Fruit fly (Drosophila melanogaster) whole organism, prepupa: ENCODE data around the gene CG18269.
A peak's percentile ranks its signal among the peaks of the same experiment; 100 is the strongest.

Experiments used
- Blimp-1 ChIP-seq: fragments of 200-800 bp; sonication (Bioruptor generic); optimal IDR thresholded peaks from 3 replicates; lab custom pipeline; 2017; ENCODE audit warnings: missing biosample characterization, missing genetic modification characterization, mild to moderate bottlenecking, moderate library complexity, missing genetic modification reagents
- CG10631 ChIP-seq: fragments of 200-800 bp; sonication (Bioruptor generic); optimal IDR thresholded peaks from 2 replicates; lab custom pipeline; 2016; ENCODE audit warnings: missing biosample characterization, missing genetic modification characterization
- CG11294 ChIP-seq: fragments of 200-800 bp; sonication (Bioruptor generic); IDR thresholded peaks from 2 replicates; pipeline ENCODE4 v1.3.6; 2022; ENCODE audit warnings: missing biosample characterization, missing genetic modification characterization
- CG11762 ChIP-seq: fragments of 200-800 bp; sonication (Bioruptor generic); optimal IDR thresholded peaks from 3 replicates; lab custom pipeline; 2016; ENCODE audit warnings: missing biosample characterization, missing genetic modification characterization; ENCODE audit not compliant: insufficient read depth
- CG11902 ChIP-seq: fragments of 200-800 bp; sonication (Bioruptor generic); optimal IDR thresholded peaks from 3 replicates; lab custom pipeline; 2016; ENCODE audit warnings: missing biosample characterization, missing genetic modification characterization
- CG15336 ChIP-seq: fragments of 200-800 bp; sonication (Bioruptor generic); IDR thresholded peaks from 2 replicates; pipeline ENCODE4 v1.3.6; 2022; ENCODE audit warnings: missing biosample characterization, missing genetic modification characterization
- CG1621 ChIP-seq: fragments of 200-800 bp; sonication (Bioruptor generic); optimal IDR thresholded peaks from 3 replicates; lab custom pipeline; 2018; ENCODE audit warnings: missing biosample characterization, mild to moderate bottlenecking, missing genetic modification characterization
- CG16779 ChIP-seq: fragments of 200-800 bp; sonication (Bioruptor generic); optimal IDR thresholded peaks from 3 replicates; lab custom pipeline; 2017; ENCODE audit warnings: missing biosample characterization, mild to moderate bottlenecking, missing genetic modification characterization
- CG31627 ChIP-seq: fragments of 200-800 bp; sonication (Bioruptor generic); optimal IDR thresholded peaks from 3 replicates; lab custom pipeline; 2016; ENCODE audit warnings: missing biosample characterization, missing genetic modification characterization
- CG34406 ChIP-seq: fragments of 200-800 bp; sonication (Bioruptor generic); optimal IDR thresholded peaks from 3 replicates; lab custom pipeline; 2016; ENCODE audit warnings: missing biosample characterization, missing genetic modification characterization
- CG3919 ChIP-seq: fragments of 200-800 bp; sonication (Bioruptor generic); optimal IDR thresholded peaks from 3 replicates; lab custom pipeline; 2016; ENCODE audit warnings: missing biosample characterization, missing genetic modification characterization
- CG6276 ChIP-seq: fragments of 200-800 bp; sonication (Bioruptor generic); optimal IDR thresholded peaks from 2 replicates; lab custom pipeline; 2017; ENCODE audit warnings: missing biosample characterization, mild to moderate bottlenecking, missing genetic modification characterization
- CG6792 ChIP-seq: fragments of 200-800 bp; sonication (Bioruptor generic); optimal IDR thresholded peaks from 3 replicates; lab custom pipeline; 2016; ENCODE audit warnings: missing biosample characterization, missing genetic modification characterization
- CG6808 ChIP-seq: fragments of 200-800 bp; sonication (Bioruptor generic); optimal IDR thresholded peaks from 3 replicates; lab custom pipeline; 2017; ENCODE audit warnings: missing biosample characterization, missing genetic modification characterization, mild to moderate bottlenecking, moderate library complexity, missing genetic modification reagents
- CG6854 ChIP-seq: fragments of 200-800 bp; sonication (Bioruptor generic); optimal IDR thresholded peaks from 2 replicates; lab custom pipeline; 2017; ENCODE audit warnings: missing biosample characterization, mild to moderate bottlenecking, missing genetic modification characterization
- CG7368 ChIP-seq: fragments of 200-800 bp; sonication (Bioruptor generic); optimal IDR thresholded peaks from 3 replicates; lab custom pipeline; 2016; ENCODE audit warnings: missing biosample characterization, missing genetic modification characterization
- CG8119 ChIP-seq: fragments of 200-800 bp; sonication (Bioruptor generic); IDR thresholded peaks from 3 replicates; pipeline ENCODE4 v1.3.6; 2022; ENCODE audit warnings: missing biosample characterization, missing genetic modification characterization
- CG8632 ChIP-seq: fragments of 200-800 bp; sonication (Bioruptor generic); optimal IDR thresholded peaks from 3 replicates; lab custom pipeline; 2016; ENCODE audit warnings: missing biosample characterization, missing genetic modification characterization
- CG9139 ChIP-seq: fragments of 200-800 bp; sonication (Bioruptor generic); optimal IDR thresholded peaks from 3 replicates; lab custom pipeline; 2017; ENCODE audit warnings: missing biosample characterization, mild to moderate bottlenecking, missing genetic modification characterization
- Eip75B ChIP-seq: fragments of 200-800 bp; sonication (Bioruptor generic); optimal IDR thresholded peaks from 3 replicates; lab custom pipeline; 2016; ENCODE audit warnings: missing biosample characterization, missing genetic modification characterization
- Eip78C ChIP-seq: fragments of 200-800 bp; sonication (Bioruptor generic); peaks from one replicate; lab custom pipeline; 2016; ENCODE audit warnings: missing biosample characterization, missing genetic modification characterization
- Eip93F ChIP-seq: fragments of 200-800 bp; sonication (Bioruptor generic); optimal IDR thresholded peaks from 2 replicates; lab custom pipeline; 2016; ENCODE audit warnings: missing biosample characterization, mild to moderate bottlenecking, missing genetic modification characterization
- Ets21C ChIP-seq: fragments of 200-800 bp; sonication (Bioruptor generic); optimal IDR thresholded peaks from 3 replicates; lab custom pipeline; 2016; ENCODE audit warnings: missing biosample characterization, missing genetic modification characterization
- Ets96B ChIP-seq: fragments of 200-800 bp; optimal IDR thresholded peaks from 2 replicates; lab custom pipeline; 2019; ENCODE audit warnings: missing biosample characterization, mild to moderate bottlenecking, missing genetic modification characterization, moderate library complexity
- Hr38 ChIP-seq: sonication (Bioruptor generic); optimal IDR thresholded peaks from 2 replicates; lab custom pipeline; 2016; ENCODE audit warnings: missing biosample characterization, missing genetic modification characterization
- Hr39 ChIP-seq: fragments of 200-800 bp; sonication (Bioruptor generic); optimal IDR thresholded peaks from 2 replicates; lab custom pipeline; 2016; ENCODE audit warnings: missing biosample characterization, missing genetic modification characterization
- Hr4 ChIP-seq: fragments of 200-800 bp; sonication (Bioruptor generic); optimal IDR thresholded peaks from 3 replicates; lab custom pipeline; 2016; ENCODE audit warnings: missing biosample characterization, missing genetic modification characterization
- Lpt ChIP-seq: fragments of 200-800 bp; sonication (Bioruptor generic); optimal IDR thresholded peaks from 3 replicates; lab custom pipeline; 2016; ENCODE audit warnings: missing biosample characterization, missing genetic modification characterization
- OdsH ChIP-seq: fragments of 200-800 bp; sonication (Bioruptor generic); optimal IDR thresholded peaks from 3 replicates; lab custom pipeline; 2016; ENCODE audit warnings: missing biosample characterization, missing genetic modification characterization
- Smox ChIP-seq: fragments of 200-800 bp; sonication (Bioruptor generic); optimal IDR thresholded peaks from 3 replicates; lab custom pipeline; 2016; ENCODE audit warnings: missing biosample characterization, missing genetic modification characterization
- achi ChIP-seq: fragments of 200-800 bp; sonication (Bioruptor generic); optimal IDR thresholded peaks from 3 replicates; lab custom pipeline; 2016; ENCODE audit warnings: missing biosample characterization, missing genetic modification characterization
- cyc ChIP-seq: fragments of 200-800 bp; sonication (Bioruptor generic); optimal IDR thresholded peaks from 3 replicates; lab custom pipeline; 2016; ENCODE audit warnings: missing biosample characterization, missing genetic modification characterization
- dsx ChIP-seq: fragments of 200-800 bp; optimal IDR thresholded peaks from 3 replicates; lab custom pipeline; 2019; ENCODE audit warnings: missing biosample characterization, mild to moderate bottlenecking, missing genetic modification characterization, moderate library complexity; ENCODE audit not compliant: poor library complexity, severe bottlenecking
- eg ChIP-seq: fragments of 200-800 bp; sonication (Bioruptor generic); IDR thresholded peaks from 3 replicates; pipeline ENCODE4 v1.3.6; 2022; ENCODE audit warnings: missing biosample characterization, missing genetic modification characterization
- esn ChIP-seq: fragments of 200-800 bp; sonication (Bioruptor generic); optimal IDR thresholded peaks from 2 replicates; lab custom pipeline; 2016; ENCODE audit warnings: missing biosample characterization, mild to moderate bottlenecking, missing genetic modification characterization, moderate library complexity
- fd85E ChIP-seq: fragments of 200-800 bp; sonication (Bioruptor generic); optimal IDR thresholded peaks from 3 replicates; lab custom pipeline; 2016; ENCODE audit warnings: missing biosample characterization, missing genetic modification characterization
- salr ChIP-seq, 2 experiments: fragments of 200-800 bp; sonication (Bioruptor generic); optimal IDR thresholded peaks; 3 replicates each; lab custom pipeline; 2016 to 2018; ENCODE audit warnings: missing biosample characterization in 2 of 2, missing genetic modification characterization in 2 of 2, mild to moderate bottlenecking in 1 of 2
- spab ChIP-seq: fragments of 200-800 bp; sonication (Bioruptor generic); optimal IDR thresholded peaks from 2 replicates; lab custom pipeline; 2017; ENCODE audit warnings: missing biosample characterization, mild to moderate bottlenecking, missing genetic modification characterization, missing genetic modification reagents
- ss ChIP-seq, 2 experiments: fragments of 200-800 bp; sonication (Bioruptor generic); optimal IDR thresholded peaks; 2 replicates in 1 of 2; 3 replicates in 1 of 2; lab custom pipeline; 2017 to 2018; ENCODE audit warnings: mild to moderate bottlenecking in 2 of 2, missing biosample characterization in 2 of 2, missing genetic modification characterization in 2 of 2, moderate library complexity in 1 of 2
- svp ChIP-seq: fragments of 200-800 bp; sonication (Bioruptor generic); peaks from one replicate; lab custom pipeline; 2016; ENCODE audit warnings: missing biosample characterization, missing genetic modification characterization
- vri ChIP-seq: fragments of 200-800 bp; sonication (Bioruptor generic); optimal IDR thresholded peaks from 3 replicates; lab custom pipeline; 2016; ENCODE audit warnings: missing biosample characterization, mild to moderate bottlenecking, missing genetic modification characterization

The CG18269 gene

dm6 chr2L:5546518-5547287 is 4.9 kb upstream of the CG18269 start, which contains the start of gene Oscillin (continued):
- TF ChIP-seq CG11902 (GFP tag; lab: Kevin White, UChicago) (peak; percentile 52), OdsH (GFP tag; lab: Kevin White, UChicago) (peak; percentile 37), CG8119 (GFP tag; lab: Robert Waterston, UW) (peak; percentile 57; the same call in 1 of the 3 replicates), CG34406 (peak; percentile 65), CG6792 (peak; percentile 68), CG11294 (GFP tag; lab: Robert Waterston, UW) (peak; percentile 30), Lpt (GFP tag; lab: Kevin White, UChicago) (no peak), CG6808 (GFP tag; lab: Kevin White, UChicago) (peak; percentile 77), cyc (GFP tag; lab: Kevin White, UChicago) (peak; percentile 65), CG8632 (GFP tag; lab: Kevin White, UChicago) (peak; percentile 70), CG6854 (GFP tag; lab: Kevin White, UChicago) (peak; percentile 51), Ets21C (GFP tag; lab: Kevin White, UChicago) (no peak), CG11762 (GFP tag; lab: Kevin White, UChicago) (peak; percentile 66), fd85E (GFP tag; lab: Kevin White, UChicago) (peak; percentile 18), achi (GFP tag; lab: Kevin White, UChicago) (peak; percentile 78), Hr39 (GFP tag; lab: Kevin White, UChicago) (peak; percentile 27), Ets96B (tag; lab: Kevin White, UChicago) (peak; percentile 81), Smox (GFP tag; lab: Kevin White, UChicago) (peak; percentile 65), Eip75B (GFP tag; lab: Kevin White, UChicago) (peak; percentile 70), dsx (GFP tag; lab: Kevin White, UChicago) (peak; percentile 71), CG1621 (tag; lab: Kevin White, UChicago) (no peak), Blimp-1 (GFP tag; lab: Kevin White, UChicago) (peak; percentile 97), eg (GFP tag; lab: Robert Waterston, UW) (peak; percentile 86), CG7368 (GFP tag; lab: Kevin White, UChicago) (peak; percentile 56), CG31627 (GFP tag; lab: Kevin White, UChicago) (peak; percentile 68), CG3919 (GFP tag; lab: Kevin White, UChicago) (peak; percentile 76), spab (GFP tag; lab: Kevin White, UChicago) (peak; percentile 70), Eip78C (GFP tag; lab: Kevin White, UChicago) (peak; percentile 96), ss (GFP tag; optimal IDR thresholded peaks at IDR 0.05; lab: Kevin White, UChicago) (peak; percentile 55 to 80), Hr38 (no peak), salr (GFP tag; optimal IDR thresholded peaks at IDR 0.05; lab: Kevin White, UChicago) (peak in 1 of 2 experiments; percentile 67), CG16779 (peak; percentile 22), CG15336 (peak; percentile 73), esn (GFP tag; lab: Kevin White, UChicago) (peak; percentile 53), CG6276 (GFP tag; lab: Kevin White, UChicago) (peak; percentile 55)

DNA sequence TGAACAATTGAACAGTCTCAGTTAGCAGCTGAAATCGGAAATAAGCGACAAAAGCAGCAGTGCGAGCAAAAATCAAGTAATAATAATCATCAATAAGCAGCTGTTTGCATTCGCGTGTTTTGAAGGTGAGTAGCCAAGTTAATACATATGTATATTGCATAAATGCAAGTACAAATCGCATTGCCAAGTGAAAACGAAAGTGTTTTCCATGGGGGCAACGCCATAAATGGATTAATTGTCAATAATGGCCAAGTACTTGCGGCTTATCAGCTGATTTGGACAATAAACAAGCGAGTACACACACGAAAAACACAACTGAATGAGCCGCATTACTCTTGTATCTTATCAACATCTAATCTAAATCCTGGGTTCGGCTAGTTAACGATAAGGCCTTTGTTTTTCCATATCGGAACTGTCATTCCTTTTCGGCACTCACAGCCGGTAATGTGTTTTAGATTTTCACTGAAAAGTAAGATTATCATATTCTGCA is 4.3 kb upstream of the CG18269 start:
- TF ChIP-seq vri (GFP tag; lab: Kevin White, UChicago) (peak; percentile 5), Eip78C (GFP tag; lab: Kevin White, UChicago) (no peak), CG10631 (GFP tag; lab: Kevin White, UChicago) (no peak), Hr4 (GFP tag; lab: Kevin White, UChicago) (no peak), Blimp-1 (GFP tag; lab: Kevin White, UChicago) (peak; percentile 1), svp (GFP tag; lab: Kevin White, UChicago) (peak; percentile 62), Eip93F (GFP tag; lab: Kevin White, UChicago) (peak; percentile 25), CG9139 (GFP tag; lab: Kevin White, UChicago) (no peak), Lpt (GFP tag; lab: Kevin White, UChicago) (no peak), Hr38 (no peak)
